Fruit fly (Drosophila melanogaster) whole organism, embryonic: ENCODE results near the gene IntS4.
A peak's percentile ranks its signal among the peaks of the same experiment; 100 is the strongest.

Experiments
- Adf1 ChIP-seq: fragments of 200-800 bp; sonication (Bioruptor generic); IDR thresholded peaks from 2 replicates; pipeline ENCODE4 v1.3.6; 2022; ENCODE audit warnings: missing biosample characterization, missing genetic modification characterization
- BtbVII ChIP-seq: fragments of 200-800 bp; sonication (Bioruptor generic); optimal IDR thresholded peaks from 3 replicates; lab custom pipeline; 2017; ENCODE audit warnings: missing biosample characterization, mild to moderate bottlenecking, missing genetic modification characterization
- CG10979 ChIP-seq: fragments of 200-800 bp; sonication (Bioruptor generic); optimal IDR thresholded peaks from 2 replicates; lab custom pipeline; 2018; ENCODE audit warnings: missing biosample characterization, mild to moderate bottlenecking, missing genetic modification characterization, moderate library complexity
- CG11560 ChIP-seq: fragments of 200-800 bp; sonication (Bioruptor generic); IDR thresholded peaks from 3 replicates; pipeline ENCODE4 v1.3.6; 2022; ENCODE audit warnings: missing biosample characterization, missing genetic modification characterization
- CG12299 ChIP-seq: fragments of 200-800 bp; sonication (Bioruptor generic); optimal IDR thresholded peaks from 2 replicates; lab custom pipeline; 2018; ENCODE audit warnings: missing biosample characterization, mild to moderate bottlenecking, missing genetic modification characterization
- CG12744 ChIP-seq: fragments of 200-800 bp; sonication (Bioruptor generic); optimal IDR thresholded peaks from 2 replicates; lab custom pipeline; 2016; ENCODE audit warnings: missing biosample characterization, missing genetic modification characterization
- CG12769 ChIP-seq: fragments of 200-800 bp; sonication (Bioruptor generic); optimal IDR thresholded peaks from 2 replicates; lab custom pipeline; 2019; ENCODE audit warnings: missing biosample characterization, mild to moderate bottlenecking, missing genetic modification characterization, moderate library complexity
- CG13123 ChIP-seq: fragments of 200-800 bp; sonication (Bioruptor generic); optimal IDR thresholded peaks from 2 replicates; lab custom pipeline; 2016; ENCODE audit warnings: missing biosample characterization, missing genetic modification characterization
- CG1647 ChIP-seq: fragments of 200-800 bp; sonication (Bioruptor generic); optimal IDR thresholded peaks from 3 replicates; lab custom pipeline; 2016; ENCODE audit warnings: missing biosample characterization, missing genetic modification characterization
- CG16863 ChIP-seq: fragments of 200-800 bp; sonication (Bioruptor generic); optimal IDR thresholded peaks from 3 replicates; lab custom pipeline; 2016; ENCODE audit warnings: missing biosample characterization, missing genetic modification characterization
- CG1792 ChIP-seq: fragments of 200-800 bp; sonication (Bioruptor generic); optimal IDR thresholded peaks from 2 replicates; lab custom pipeline; 2016; ENCODE audit warnings: missing biosample characterization, missing genetic modification characterization
- CG2889 ChIP-seq: fragments of 200-800 bp; sonication (Bioruptor generic); IDR thresholded peaks from 3 replicates; pipeline ENCODE4 v1.3.6; 2022; ENCODE audit warnings: missing biosample characterization, missing genetic modification characterization
- CG31388 ChIP-seq: fragments of 200-800 bp; sonication (Bioruptor generic); optimal IDR thresholded peaks from 2 replicates; lab custom pipeline; 2016; ENCODE audit warnings: missing biosample characterization, missing genetic modification characterization
- CG33557 ChIP-seq: fragments of 200-800 bp; sonication (Bioruptor generic); optimal IDR thresholded peaks from 2 replicates; lab custom pipeline; 2019; ENCODE audit warnings: missing biosample characterization, mild to moderate bottlenecking, missing genetic modification characterization, moderate library complexity
- CG34376 ChIP-seq: fragments of 200-800 bp; sonication (Bioruptor generic); optimal IDR thresholded peaks from 2 replicates; lab custom pipeline; 2018; ENCODE audit warnings: missing biosample characterization, mild to moderate bottlenecking, missing genetic modification characterization
- CG4328 ChIP-seq: fragments of 200-800 bp; sonication (Bioruptor generic); optimal IDR thresholded peaks from 3 replicates; lab custom pipeline; 2017; ENCODE audit warnings: missing biosample characterization, missing genetic modification reagents, missing genetic modification characterization
- CG4820 ChIP-seq: fragments of 200-800 bp; sonication (Bioruptor generic); optimal IDR thresholded peaks from 3 replicates; lab custom pipeline; 2016; ENCODE audit warnings: missing biosample characterization, missing genetic modification characterization
- CG5953 ChIP-seq: fragments of 200-800 bp; sonication (Bioruptor generic); IDR thresholded peaks from 2 replicates; pipeline ENCODE4 v1.3.6; 2022; ENCODE audit warnings: missing biosample characterization, missing genetic modification characterization
- CG7839 ChIP-seq: fragments of 200-800 bp; sonication (Bioruptor generic); optimal IDR thresholded peaks from 3 replicates; lab custom pipeline; 2018; ENCODE audit warnings: missing biosample characterization, mild to moderate bottlenecking, missing genetic modification characterization, moderate library complexity
- CG8290 ChIP-seq, 3 experiments: fragments of 200-800 bp; sonication (Bioruptor generic); optimal IDR thresholded peaks; 2 replicates each; lab custom pipeline; 2016 to 2019; ENCODE audit warnings: missing biosample characterization in 3 of 3, missing genetic modification characterization in 3 of 3, mild to moderate bottlenecking in 2 of 3, moderate library complexity in 1 of 3
- CTCF ChIP-seq: fragments of 200-800 bp; sonication (Bioruptor generic); optimal IDR thresholded peaks from 2 replicates; lab custom pipeline; 2017; ENCODE audit warnings: missing biosample characterization, mild to moderate bottlenecking, missing genetic modification characterization, moderate library complexity
- D ChIP-seq, 2 experiments: fragments of 200-800 bp in 1 of 2; fragments of >200 bp in 1 of 2; sonication (Bioruptor generic) in 1 of 2; optimal IDR thresholded peaks; 2 replicates in 1 of 2; 3 replicates in 1 of 2; lab custom pipeline; 2017; ENCODE audit warnings: mild to moderate bottlenecking in 1 of 2, missing biosample characterization in 1 of 2, missing genetic modification characterization in 1 of 2, missing genetic modification reagents in 1 of 2
- Dek ChIP-seq: fragments of 200-800 bp; sonication (Bioruptor generic); optimal IDR thresholded peaks from 3 replicates; lab custom pipeline; 2019; ENCODE audit warnings: missing biosample characterization, mild to moderate bottlenecking, missing genetic modification characterization, moderate library complexity
- Dref ChIP-seq: fragments of 200-800 bp; sonication (Bioruptor generic); IDR thresholded peaks from 2 replicates; pipeline ENCODE4 v1.3.6; 2022; ENCODE audit warnings: missing biosample characterization, missing genetic modification characterization
- Ets65A ChIP-seq: fragments of 200-800 bp; sonication (Bioruptor generic); peaks from one replicate; lab custom pipeline; 2016; ENCODE audit warnings: missing biosample characterization, missing genetic modification characterization
- Lhr ChIP-seq: fragments of 200-800 bp; sonication (Bioruptor generic); optimal IDR thresholded peaks from 3 replicates; lab custom pipeline; 2017; ENCODE audit warnings: mild to moderate bottlenecking, missing biosample characterization, missing genetic modification reagents, missing genetic modification characterization
- Neu2 ChIP-seq: fragments of 200-800 bp; sonication (Bioruptor generic); optimal IDR thresholded peaks from 3 replicates; lab custom pipeline; 2016; ENCODE audit warnings: missing biosample characterization, missing genetic modification characterization, borderline replicate concordance
- Opbp ChIP-seq: fragments of 200-800 bp; sonication (Bioruptor generic); IDR thresholded peaks from 3 replicates; pipeline ENCODE4 v1.3.6; 2022; ENCODE audit warnings: missing biosample characterization, missing genetic modification characterization; ENCODE audit not compliant: partially characterized antibody
- Poxn ChIP-seq: fragments of 200-800 bp; sonication (Bioruptor generic); IDR thresholded peaks from 2 replicates; pipeline ENCODE4 v1.3.6; 2022; ENCODE audit warnings: missing biosample characterization, missing genetic modification characterization
- Sry-β ChIP-seq: fragments of 200-800 bp; sonication (Bioruptor generic); optimal IDR thresholded peaks from 2 replicates; lab custom pipeline; 2018; ENCODE audit warnings: missing biosample characterization, mild to moderate bottlenecking, missing genetic modification characterization, moderate library complexity
- ac ChIP-seq: fragments of 200-800 bp; sonication (Bioruptor generic); optimal IDR thresholded peaks from 3 replicates; lab custom pipeline; 2017; ENCODE audit warnings: missing biosample characterization, mild to moderate bottlenecking, missing genetic modification characterization
- al ChIP-seq: fragments of 200-800 bp; sonication (Bioruptor generic); IDR thresholded peaks from 2 replicates; pipeline ENCODE4 v1.3.6; 2022; ENCODE audit warnings: missing biosample characterization, missing genetic modification characterization
- bowl ChIP-seq: fragments of 200-800 bp; sonication (Bioruptor generic); IDR thresholded peaks from 2 replicates; pipeline ENCODE4 v1.3.6; 2022; ENCODE audit warnings: missing biosample characterization, missing genetic modification characterization
- cad ChIP-seq: fragments of >200 bp; optimal IDR thresholded peaks from 2 replicates; lab custom pipeline; 2017; ENCODE audit warnings: missing biosample characterization, missing genetic modification characterization
- chinmo ChIP-seq: fragments of 200-800 bp; sonication (Bioruptor generic); IDR thresholded peaks from 4 replicates; pipeline ENCODE4 v1.3.6; 2022; ENCODE audit warnings: missing biosample characterization, missing genetic modification characterization; ENCODE audit not compliant: partially characterized antibody
- crp ChIP-seq, 2 experiments: fragments of 200-800 bp; sonication (Bioruptor generic); optimal IDR thresholded peaks; 2 replicates in 1 of 2; 3 replicates in 1 of 2; lab custom pipeline; 2017; ENCODE audit warnings: missing biosample characterization in 2 of 2, missing genetic modification characterization in 2 of 2, mild to moderate bottlenecking in 1 of 2, moderate library complexity in 1 of 2
- disco-r ChIP-seq: fragments of 200-800 bp; sonication (Bioruptor generic); optimal IDR thresholded peaks from 2 replicates; lab custom pipeline; 2016; ENCODE audit warnings: missing biosample characterization, missing genetic modification characterization
- dysf ChIP-seq: fragments of 200-800 bp; sonication (Bioruptor generic); IDR thresholded peaks from 3 replicates; pipeline ENCODE4 v1.3.6; 2022; ENCODE audit warnings: missing biosample characterization, missing genetic modification characterization
- gcm2 ChIP-seq: fragments of 200-800 bp; sonication (Bioruptor generic); optimal IDR thresholded peaks from 2 replicates; lab custom pipeline; 2016; ENCODE audit warnings: missing biosample characterization, missing genetic modification characterization
- gsb-n ChIP-seq: fragments of 200-800 bp; sonication (Bioruptor generic); optimal IDR thresholded peaks from 3 replicates; lab custom pipeline; 2018; ENCODE audit warnings: missing biosample characterization, mild to moderate bottlenecking, missing genetic modification characterization
- lab ChIP-seq: fragments of 200-800 bp; sonication (Bioruptor generic); optimal IDR thresholded peaks from 3 replicates; lab custom pipeline; 2017; ENCODE audit warnings: missing biosample characterization, missing genetic modification characterization, mild to moderate bottlenecking, moderate library complexity, missing genetic modification reagents
- peb ChIP-seq: fragments of 200-800 bp; sonication (Bioruptor generic); IDR thresholded peaks from 2 replicates; pipeline ENCODE4 v1.3.6; 2022; ENCODE audit warnings: missing biosample characterization, missing genetic modification characterization
- pros ChIP-seq: fragments of 200-800 bp; sonication (Bioruptor generic); optimal IDR thresholded peaks from 3 replicates; lab custom pipeline; 2019; ENCODE audit warnings: missing biosample characterization, mild to moderate bottlenecking, missing genetic modification characterization, moderate library complexity
- ro ChIP-seq: fragments of 200-800 bp; sonication (Bioruptor generic); IDR thresholded peaks from 2 replicates; pipeline ENCODE4 v1.3.6; 2022; ENCODE audit warnings: missing biosample characterization, missing genetic modification characterization
- sna ChIP-seq: fragments of 200-800 bp; sonication (Bioruptor generic); IDR thresholded peaks from 2 replicates; pipeline ENCODE4 v1.3.6; 2022; ENCODE audit warnings: missing biosample characterization, missing genetic modification characterization; ENCODE audit not compliant: partially characterized antibody
- ssp ChIP-seq: fragments of 200-800 bp; sonication (Bioruptor generic); IDR thresholded peaks from 2 replicates; pipeline ENCODE4 v1.3.6; 2022; ENCODE audit warnings: missing biosample characterization, missing genetic modification characterization
- tup ChIP-seq: fragments of 200-800 bp; sonication (Bioruptor generic); optimal IDR thresholded peaks from 2 replicates; lab custom pipeline; 2016; ENCODE audit warnings: missing biosample characterization, mild to moderate bottlenecking, missing genetic modification characterization, moderate library complexity
- wdn ChIP-seq: fragments of 200-800 bp; sonication (Bioruptor generic); IDR thresholded peaks from 2 replicates; pipeline ENCODE4 v1.3.6; 2022; ENCODE audit warnings: missing biosample characterization, missing genetic modification characterization
- wor ChIP-seq: fragments of 200-800 bp; sonication (Bioruptor generic); IDR thresholded peaks from 2 replicates; pipeline ENCODE4 v1.3.6; 2022; ENCODE audit warnings: missing biosample characterization, missing genetic modification characterization
- z ChIP-seq: fragments of 200-800 bp; sonication (Bioruptor generic); IDR thresholded peaks from 3 replicates; pipeline ENCODE4 v1.3.6; 2022; ENCODE audit warnings: missing biosample characterization, missing genetic modification characterization

IntS4 gene

dm6 chrX:8558762-8559172 lies at the start of gene IntS4 (continued):
- TF ChIP-seq CG4328 (GFP tag; lab: Kevin White, UChicago) = peak; percentile 52
- TF ChIP-seq CG10979 (tag; lab: Kevin White, UChicago) = peak; percentile 53
- TF ChIP-seq Adf1 (GFP tag; lab: Robert Waterston, UW) = peak; percentile 22; the same call in 1 of the 2 replicates
- TF ChIP-seq Lhr (GFP tag; lab: Kevin White, UChicago) = peak; percentile 56
- peak; percentile 37 for TF ChIP-seq CG4820 (GFP tag; lab: Kevin White, UChicago)
- no peak for TF ChIP-seq CTCF
- no peak for TF ChIP-seq CG16863 (GFP tag; lab: Kevin White, UChicago)
- no peak for TF ChIP-seq cad (GFP tag; lab: Kevin White, UChicago)
- peak in 1 of 2 experiments; percentile 41 for TF ChIP-seq crp (GFP tag; optimal IDR thresholded peaks at IDR 0.05; lab: Kevin White, UChicago)
- no peak for TF ChIP-seq lab (GFP tag; lab: Kevin White, UChicago)
- peak; percentile 17 for TF ChIP-seq BtbVII (GFP tag; lab: Kevin White, UChicago)
- peak; percentile 9 for TF ChIP-seq CG12299 (tag; lab: Kevin White, UChicago)
- peak; percentile 50 for TF ChIP-seq ssp (GFP tag; lab: Robert Waterston, UW)
- peak; percentile 50 for TF ChIP-seq gcm2 (GFP tag; lab: Kevin White, UChicago)
- TF ChIP-seq CG31388 (GFP tag; lab: Kevin White, UChicago) = no peak
- no peak for TF ChIP-seq CG12769 (tag; lab: Kevin White, UChicago)
- peak; percentile 69 for TF ChIP-seq Dref (GFP tag; lab: Robert Waterston, UW)
- TF ChIP-seq peb (GFP tag; lab: Robert Waterston, UW) = no peak
- TF ChIP-seq pros (GFP tag; lab: Kevin White, UChicago) = no peak
- 0 out of 2 replicates have a peak, but pooled peaks have one; percentile 17 for TF ChIP-seq wdn (GFP tag; lab: Robert Waterston, UW)
- no peak for TF ChIP-seq ro (GFP tag; lab: Robert Waterston, UW)
- TF ChIP-seq gsb-n (tag; lab: Kevin White, UChicago) = peak; percentile 59
- TF ChIP-seq Neu2 (GFP tag; lab: Kevin White, UChicago) = no peak
- TF ChIP-seq disco-r (GFP tag; lab: Kevin White, UChicago) = no peak
- peak; percentile 87 for TF ChIP-seq Opbp
- peak; percentile 3 for TF ChIP-seq CG1647
- peak; percentile 47 for TF ChIP-seq al (GFP tag; lab: Robert Waterston, UW)
- peak; percentile 61 for TF ChIP-seq Dek
- peak; percentile 63; the same call in 2 of the 3 replicates for TF ChIP-seq dysf (GFP tag; lab: Robert Waterston, UW)
- no peak for TF ChIP-seq CG12744 (GFP tag; lab: Kevin White, UChicago)
- peak; percentile 26; the same call in 1 of the 2 replicates for TF ChIP-seq Poxn
- no peak for TF ChIP-seq CG1792 (GFP tag; lab: Kevin White, UChicago)
- TF ChIP-seq CG8290 (GFP tag; optimal IDR thresholded peaks at IDR 0.05; lab: Kevin White, UChicago) = peak; percentile 62
- TF ChIP-seq CG8290 (tag; optimal IDR thresholded peaks at IDR 0.05; lab: Kevin White, UChicago) = peak; percentile 11 to 57
- peak; percentile 54 for TF ChIP-seq CG33557 (GFP tag; lab: Kevin White, UChicago)
- no peak for TF ChIP-seq ac (GFP tag; lab: Kevin White, UChicago)
- no peak for TF ChIP-seq CG11560 (tag; lab: Robert Waterston, UW)
- TF ChIP-seq tup (GFP tag; lab: Kevin White, UChicago) = peak; percentile 25
- TF ChIP-seq z (GFP tag; lab: Robert Waterston, UW) = no peak
- TF ChIP-seq CG13123 = peak; percentile 42
- TF ChIP-seq CG2889 (GFP tag; lab: Robert Waterston, UW) = no peak
- TF ChIP-seq wor (GFP tag; lab: Robert Waterston, UW) = no peak; the same call in 1 of the 2 replicates
- no peak for TF ChIP-seq D (optimal IDR thresholded peaks at IDR 0.05; lab: Kevin White, UChicago)
- peak; percentile 14 for TF ChIP-seq D (GFP tag; optimal IDR thresholded peaks at IDR 0.05; lab: Kevin White, UChicago)
- 0 out of 4 replicates have a peak, but pooled peaks have one; percentile 3 for TF ChIP-seq chinmo (GFP tag; lab: Robert Waterston, UW)
- TF ChIP-seq CG34376 (GFP tag; lab: Kevin White, UChicago) = peak; percentile 29
- peak; percentile 91 for TF ChIP-seq Ets65A (GFP tag; lab: Kevin White, UChicago)
- TF ChIP-seq CG5953 = no peak
- peak; percentile 95 for TF ChIP-seq sna (GFP tag; lab: Robert Waterston, UW)
- no peak for TF ChIP-seq bowl (GFP tag; lab: Robert Waterston, UW)
- no peak for TF ChIP-seq CG7839
- TF ChIP-seq Sry-β (GFP tag; lab: Kevin White, UChicago) = peak; percentile 69
